Fruit fly (Drosophila melanogaster) whole organism, embryonic: ENCODE data around the gene Ythdc1.

Source experiments
- CG10543 ChIP-seq: fragments of 200-800 bp; sonication (Bioruptor generic); optimal IDR thresholded peaks from 3 replicates; lab custom pipeline; 2017; ENCODE audit warnings: missing biosample characterization, mild to moderate bottlenecking, missing genetic modification characterization, moderate library complexity
- CG11504 ChIP-seq: fragments of 200-800 bp; sonication (Bioruptor generic); optimal IDR thresholded peaks from 3 replicates; lab custom pipeline; 2019; ENCODE audit warnings: missing biosample characterization, mild to moderate bottlenecking, missing genetic modification characterization, moderate library complexity
- CG11560 ChIP-seq: fragments of 200-800 bp; sonication (Bioruptor generic); IDR thresholded peaks from 3 replicates; pipeline ENCODE4 v1.3.6; 2022; ENCODE audit warnings: missing biosample characterization, missing genetic modification characterization
- CG11695 ChIP-seq: fragments of 200-800 bp; sonication (Bioruptor generic); IDR thresholded peaks from 3 replicates; pipeline ENCODE4 v1.3.6; 2022; ENCODE audit warnings: missing biosample characterization, missing genetic modification characterization
- CG11696 ChIP-seq: fragments of 200-800 bp; sonication (Bioruptor generic); IDR thresholded peaks from 2 replicates; pipeline ENCODE4 v1.3.6; 2022; ENCODE audit warnings: missing biosample characterization, missing genetic modification characterization
- CG12391 ChIP-seq: fragments of 200-800 bp; sonication (Bioruptor generic); optimal IDR thresholded peaks from 3 replicates; lab custom pipeline; 2018; ENCODE audit warnings: missing biosample characterization, mild to moderate bottlenecking, missing genetic modification characterization, moderate library complexity
- CG14860 ChIP-seq: fragments of 200-800 bp; sonication (Bioruptor generic); IDR thresholded peaks from 3 replicates; pipeline ENCODE4 v1.3.6; 2022; ENCODE audit warnings: missing biosample characterization, missing genetic modification characterization; ENCODE audit not compliant: partially characterized antibody
- CG1647 ChIP-seq: fragments of 200-800 bp; sonication (Bioruptor generic); optimal IDR thresholded peaks from 3 replicates; lab custom pipeline; 2016; ENCODE audit warnings: missing biosample characterization, missing genetic modification characterization
- CG17802 ChIP-seq: fragments of 200-800 bp; sonication (Bioruptor generic); optimal IDR thresholded peaks from 2 replicates; lab custom pipeline; 2018; ENCODE audit warnings: missing biosample characterization, mild to moderate bottlenecking, missing genetic modification characterization, moderate library complexity
- CG18764 ChIP-seq: fragments of 200-800 bp; sonication (Bioruptor generic); optimal IDR thresholded peaks from 3 replicates; lab custom pipeline; 2016; ENCODE audit warnings: missing biosample characterization, missing genetic modification characterization
- CG30431 ChIP-seq: fragments of 200-800 bp; sonication (Bioruptor generic); optimal IDR thresholded peaks from 2 replicates; lab custom pipeline; 2017; ENCODE audit warnings: missing biosample characterization, missing genetic modification characterization
- CG31224 ChIP-seq: fragments of 200-800 bp; sonication (Bioruptor generic); IDR thresholded peaks from 2 replicates; pipeline ENCODE4 v1.3.6; 2022; ENCODE audit warnings: missing biosample characterization, missing genetic modification characterization
- CG32532 ChIP-seq: fragments of 200-800 bp; sonication (Bioruptor generic); IDR thresholded peaks from 2 replicates; pipeline ENCODE4 v1.3.6; 2022; ENCODE audit warnings: missing biosample characterization, missing genetic modification characterization
- CG4282 ChIP-seq: fragments of 200-800 bp; sonication (Bioruptor generic); optimal IDR thresholded peaks from 2 replicates; lab custom pipeline; 2016; ENCODE audit warnings: missing biosample characterization, missing genetic modification characterization
- CG4730 ChIP-seq: fragments of 200-800 bp; sonication (Bioruptor generic); IDR thresholded peaks from 2 replicates; pipeline ENCODE4 v1.3.6; 2022; ENCODE audit warnings: missing biosample characterization, missing genetic modification characterization
- CG4854 ChIP-seq: fragments of 200-800 bp; sonication (Bioruptor generic); optimal IDR thresholded peaks from 2 replicates; lab custom pipeline; 2016; ENCODE audit warnings: missing biosample characterization, missing genetic modification characterization, inconsistent platforms
- CG5180 ChIP-seq: fragments of 200-800 bp; sonication (Bioruptor generic); optimal IDR thresholded peaks from 3 replicates; lab custom pipeline; 2017; ENCODE audit warnings: missing biosample characterization, missing genetic modification characterization, mild to moderate bottlenecking, moderate library complexity, missing genetic modification reagents
- CG6683 ChIP-seq: fragments of 200-800 bp; sonication (Bioruptor generic); optimal IDR thresholded peaks from 2 replicates; lab custom pipeline; 2017; ENCODE audit warnings: missing biosample characterization, mild to moderate bottlenecking, missing genetic modification characterization, missing genetic modification reagents
- CG6813 ChIP-seq: fragments of 200-800 bp; sonication (Bioruptor generic); optimal IDR thresholded peaks from 2 replicates; lab custom pipeline; 2017; ENCODE audit warnings: missing biosample characterization, missing genetic modification characterization, mild to moderate bottlenecking, moderate library complexity, missing genetic modification reagents
- Chrac-16 ChIP-seq: fragments of 200-800 bp; sonication (Bioruptor generic); optimal IDR thresholded peaks from 3 replicates; lab custom pipeline; 2016; ENCODE audit warnings: missing biosample characterization, missing genetic modification characterization
- Fer3 ChIP-seq: fragments of 200-800 bp; sonication (Bioruptor generic); optimal IDR thresholded peaks from 2 replicates; lab custom pipeline; 2018; ENCODE audit warnings: missing biosample characterization, mild to moderate bottlenecking, missing genetic modification characterization, moderate library complexity
- H2.0 ChIP-seq: fragments of 200-800 bp; sonication (Bioruptor generic); IDR thresholded peaks from 2 replicates; pipeline ENCODE4 v1.3.6; 2022; ENCODE audit warnings: missing biosample characterization, missing genetic modification characterization
- Hr3 ChIP-seq: fragments of 200-800 bp; sonication (Bioruptor generic); optimal IDR thresholded peaks from 3 replicates; lab custom pipeline; 2016; ENCODE audit warnings: missing biosample characterization, missing genetic modification characterization
- Lhr ChIP-seq: fragments of 200-800 bp; sonication (Bioruptor generic); optimal IDR thresholded peaks from 3 replicates; lab custom pipeline; 2017; ENCODE audit warnings: mild to moderate bottlenecking, missing biosample characterization, missing genetic modification reagents, missing genetic modification characterization
- Med ChIP-seq: fragments of 200-800 bp; sonication (Bioruptor generic); peaks from one replicate; lab custom pipeline; 2016; ENCODE audit warnings: missing biosample characterization, missing genetic modification characterization, mild to moderate bottlenecking, inconsistent platforms, moderate library complexity
- Meics ChIP-seq: fragments of 200-800 bp; sonication (Bioruptor generic); optimal IDR thresholded peaks from 2 replicates; lab custom pipeline; 2017; ENCODE audit warnings: missing biosample characterization, mild to moderate bottlenecking, missing genetic modification characterization
- NFAT ChIP-seq: fragments of 200-800 bp; sonication (Bioruptor generic); IDR thresholded peaks from 2 replicates; pipeline ENCODE4 v1.3.6; 2022; ENCODE audit warnings: missing biosample characterization, missing genetic modification characterization
- PHDP ChIP-seq: fragments of 200-800 bp; sonication (Bioruptor generic); optimal IDR thresholded peaks from 3 replicates; lab custom pipeline; 2018; ENCODE audit warnings: missing biosample characterization, mild to moderate bottlenecking, missing genetic modification characterization, moderate library complexity
- Ptx1 ChIP-seq: fragments of 200-800 bp; sonication (Bioruptor generic); IDR thresholded peaks from 2 replicates; pipeline ENCODE4 v1.3.6; 2022; ENCODE audit warnings: missing biosample characterization, missing genetic modification characterization
- Rfx ChIP-seq: fragments of 200-800 bp; sonication (Bioruptor generic); IDR thresholded peaks from 2 replicates; pipeline ENCODE4 v1.3.6; 2022; ENCODE audit warnings: missing biosample characterization, missing genetic modification characterization
- Sox102F ChIP-seq: fragments of 200-800 bp; sonication (Bioruptor generic); optimal IDR thresholded peaks from 2 replicates; lab custom pipeline; 2018; ENCODE audit warnings: missing biosample characterization, mild to moderate bottlenecking, missing genetic modification characterization, moderate library complexity
- Xrp1 ChIP-seq: fragments of 200-800 bp; sonication (Bioruptor generic); IDR thresholded peaks from 2 replicates; pipeline ENCODE4 v1.3.6; 2022; ENCODE audit warnings: missing biosample characterization, missing genetic modification characterization
- dysf ChIP-seq: fragments of 200-800 bp; sonication (Bioruptor generic); IDR thresholded peaks from 3 replicates; pipeline ENCODE4 v1.3.6; 2022; ENCODE audit warnings: missing biosample characterization, missing genetic modification characterization
- ems ChIP-seq: fragments of 200-800 bp; sonication (Bioruptor generic); optimal IDR thresholded peaks from 3 replicates; lab custom pipeline; 2016; ENCODE audit warnings: missing biosample characterization, missing genetic modification characterization
- gem ChIP-seq: fragments of 200-800 bp; sonication (Bioruptor generic); optimal IDR thresholded peaks from 2 replicates; lab custom pipeline; 2019; ENCODE audit warnings: missing biosample characterization, mild to moderate bottlenecking, missing genetic modification characterization, moderate library complexity
- grau ChIP-seq: fragments of 200-800 bp; optimal IDR thresholded peaks from 3 replicates; lab custom pipeline; 2019; ENCODE audit warnings: missing biosample characterization, mild to moderate bottlenecking, missing genetic modification characterization, moderate library complexity
- inv ChIP-seq: fragments of 200-800 bp; sonication (Bioruptor generic); IDR thresholded peaks from 2 replicates; pipeline ENCODE4 v1.3.6; 2022; ENCODE audit warnings: missing biosample characterization, missing genetic modification characterization; ENCODE audit not compliant: partially characterized antibody
- lab ChIP-seq: fragments of 200-800 bp; sonication (Bioruptor generic); optimal IDR thresholded peaks from 3 replicates; lab custom pipeline; 2017; ENCODE audit warnings: missing biosample characterization, missing genetic modification characterization, mild to moderate bottlenecking, moderate library complexity, missing genetic modification reagents
- lmd ChIP-seq: fragments of 200-800 bp; sonication (Bioruptor generic); IDR thresholded peaks from 2 replicates; pipeline ENCODE4 v1.3.6; 2022; ENCODE audit warnings: missing biosample characterization, missing genetic modification characterization
- peb ChIP-seq: fragments of 200-800 bp; sonication (Bioruptor generic); IDR thresholded peaks from 2 replicates; pipeline ENCODE4 v1.3.6; 2022; ENCODE audit warnings: missing biosample characterization, missing genetic modification characterization
- prd ChIP-seq, 3 experiments: fragments of >200 bp in 2 of 3; fragments of 200-800 bp in 1 of 3; sonication (Bioruptor generic) in 1 of 3; optimal IDR thresholded peaks in 2 of 3; IDR thresholded peaks in 1 of 3; 2 replicates in 2 of 3; 3 replicates in 1 of 3; pipeline versions ENCODE4 v1.3.6 to Lab custom; 2017 to 2022; ENCODE audit warnings: missing biosample characterization in 1 of 3, missing genetic modification characterization in 1 of 3
- ranshi ChIP-seq: fragments of 200-800 bp; sonication (Bioruptor generic); IDR thresholded peaks from 2 replicates; pipeline ENCODE4 v1.3.6; 2022; ENCODE audit warnings: missing biosample characterization, missing genetic modification characterization
- sens ChIP-seq: fragments of 200-800 bp; sonication (Bioruptor generic); peaks from one replicate; lab custom pipeline; 2016; ENCODE audit warnings: missing biosample characterization, missing genetic modification characterization
- slou ChIP-seq: fragments of 200-800 bp; sonication (Bioruptor generic); optimal IDR thresholded peaks from 3 replicates; lab custom pipeline; 2016; ENCODE audit warnings: missing biosample characterization, missing genetic modification characterization
- sr ChIP-seq: fragments of 200-800 bp; sonication (Bioruptor generic); IDR thresholded peaks from 3 replicates; pipeline ENCODE4 v1.3.6; 2022; ENCODE audit warnings: missing biosample characterization, missing genetic modification characterization
- stc ChIP-seq: fragments of 200-800 bp; sonication (Bioruptor generic); IDR thresholded peaks from 2 replicates; pipeline ENCODE4 v1.3.6; 2022; ENCODE audit warnings: missing biosample characterization, missing genetic modification characterization
- unpg ChIP-seq: fragments of 200-800 bp; sonication (Bioruptor generic); optimal IDR thresholded peaks from 3 replicates; lab custom pipeline; 2018; ENCODE audit warnings: missing biosample characterization, mild to moderate bottlenecking, missing genetic modification characterization, moderate library complexity
- wdn ChIP-seq: fragments of 200-800 bp; sonication (Bioruptor generic); IDR thresholded peaks from 2 replicates; pipeline ENCODE4 v1.3.6; 2022; ENCODE audit warnings: missing biosample characterization, missing genetic modification characterization

Ythdc1 gene

DNA sequence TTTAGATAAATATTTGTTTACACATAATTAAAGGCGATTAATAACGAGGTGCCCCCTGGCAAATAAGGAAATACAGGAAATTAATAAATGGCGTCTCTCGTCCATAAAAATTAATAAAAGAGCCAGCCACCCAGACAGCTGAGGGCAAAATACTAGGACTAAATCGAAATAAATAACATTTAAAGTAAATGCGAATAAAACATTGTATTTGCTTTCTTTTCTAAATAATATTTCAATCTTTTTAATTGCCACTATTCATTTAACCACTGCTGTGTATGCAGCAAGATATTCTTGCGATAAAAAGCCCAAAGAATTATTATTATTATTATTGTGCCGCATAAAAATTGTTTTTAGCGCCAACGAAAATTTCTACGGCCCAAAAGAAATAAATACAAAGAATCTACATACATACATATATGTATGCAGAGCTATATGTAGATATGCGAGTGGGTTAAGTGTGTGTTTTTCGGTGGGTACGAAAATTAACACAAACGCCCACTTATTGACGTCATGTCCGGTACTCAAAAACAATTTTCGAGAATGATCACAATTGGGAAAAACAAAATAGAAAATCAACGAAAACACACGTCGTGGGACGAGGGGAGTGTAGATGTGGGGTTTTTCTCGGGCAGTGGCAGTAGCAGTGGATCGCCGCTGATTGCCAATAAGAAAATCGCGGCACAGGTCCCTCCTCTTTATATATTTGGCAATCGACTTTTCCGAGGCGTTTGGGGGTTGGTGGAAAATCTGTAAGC lies 32.5 kb upstream of the Ythdc1 start (continued):
- TF ChIP-seq Lhr (GFP tag; lab: Kevin White, UChicago) = no peak
- peak; percentile 3 for TF ChIP-seq CG11504
- TF ChIP-seq lab (GFP tag; lab: Kevin White, UChicago) = peak; percentile 26
- TF ChIP-seq dysf (GFP tag; lab: Robert Waterston, UW) = peak; percentile 23; the same call in 1 of the 3 replicates
- TF ChIP-seq Sox102F (GFP tag; lab: Kevin White, UChicago) = peak; percentile 13
- peak; percentile 30; the same call in 1 of the 2 replicates for TF ChIP-seq Rfx
- no peak for TF ChIP-seq slou (GFP tag; lab: Kevin White, UChicago)
- TF ChIP-seq CG32532 = peak; percentile 20; the same call in 1 of the 2 replicates
- peak; percentile 30 for TF ChIP-seq PHDP (tag; lab: Kevin White, UChicago)
- TF ChIP-seq CG31224 (GFP tag; lab: Robert Waterston, UW) = peak; percentile 26; the same call in 1 of the 2 replicates
- peak; percentile 58 for TF ChIP-seq sens (GFP tag; lab: Kevin White, UChicago)
- TF ChIP-seq grau (tag; lab: Kevin White, UChicago) = no peak
- no peak for TF ChIP-seq peb (GFP tag; lab: Robert Waterston, UW)
- TF ChIP-seq Meics (GFP tag; lab: Kevin White, UChicago) = peak; percentile 29
- TF ChIP-seq wdn = no peak
- TF ChIP-seq Fer3 = peak; percentile 6
- peak; percentile 70 for TF ChIP-seq Med (GFP tag; lab: Kevin White, UChicago)
- TF ChIP-seq Xrp1 (GFP tag; lab: Robert Waterston, UW) = peak; percentile 33; the same call in 1 of the 2 replicates
- TF ChIP-seq CG30431 = no peak
- TF ChIP-seq unpg = peak; percentile 11
- no peak for TF ChIP-seq Hr3 (GFP tag; lab: Kevin White, UChicago)
- no peak for TF ChIP-seq CG4730 (GFP tag; lab: Robert Waterston, UW)
- no peak for TF ChIP-seq ems (GFP tag; lab: Kevin White, UChicago)
- TF ChIP-seq CG11560 = no peak
- TF ChIP-seq CG10543 (GFP tag; lab: Kevin White, UChicago) = no peak
- TF ChIP-seq CG5180 (GFP tag; lab: Kevin White, UChicago) = no peak
- TF ChIP-seq CG11695 (GFP tag; lab: Robert Waterston, UW) = peak; percentile 51; the same call in 1 of the 3 replicates
- TF ChIP-seq H2.0 (GFP tag; lab: Robert Waterston, UW) = peak; percentile 21; the same call in 1 of the 2 replicates
- TF ChIP-seq CG4854 (GFP tag; lab: Kevin White, UChicago) = no peak
- no peak for TF ChIP-seq CG6683 (GFP tag; lab: Kevin White, UChicago)
- no peak for TF ChIP-seq prd (optimal IDR thresholded peaks at IDR 0.05; lab: Kevin White, UChicago)
- TF ChIP-seq prd (GFP tag; IDR thresholded peaks at IDR 0.05; lab: Robert Waterston, UW) = 0 out of 3 replicates have a peak, but pooled peaks have one; percentile 10
- TF ChIP-seq CG18764 (GFP tag; lab: Kevin White, UChicago) = no peak
- no peak for TF ChIP-seq Chrac-16 (GFP tag; lab: Kevin White, UChicago)
- TF ChIP-seq CG6813 (GFP tag; lab: Kevin White, UChicago) = no peak
- TF ChIP-seq Ptx1 (GFP tag; lab: Robert Waterston, UW) = 0 out of 2 replicates have a peak, but pooled peaks have one; percentile 33
- no peak for TF ChIP-seq lmd (GFP tag; lab: Robert Waterston, UW)
- no peak for TF ChIP-seq CG1647
- TF ChIP-seq stc (GFP tag; lab: Robert Waterston, UW) = 0 out of 2 replicates have a peak, but pooled peaks have one; percentile 37
- peak; percentile 66; the same call in 2 of the 3 replicates for TF ChIP-seq sr
- TF ChIP-seq CG11696 (GFP tag; lab: Robert Waterston, UW) = peak; percentile 73
- TF ChIP-seq CG14860 = no peak
- TF ChIP-seq CG17802 (tag; lab: Kevin White, UChicago) = no peak
- TF ChIP-seq NFAT (GFP tag; lab: Robert Waterston, UW) = peak; percentile 23; the same call in 1 of the 2 replicates
- TF ChIP-seq ranshi = 0 out of 2 replicates have a peak, but pooled peaks have one; percentile 12
- TF ChIP-seq inv (GFP tag; lab: Robert Waterston, UW) = no peak
- no peak for TF ChIP-seq CG12391 (tag; lab: Kevin White, UChicago)
- TF ChIP-seq CG4282 (GFP tag; lab: Kevin White, UChicago) = no peak
- TF ChIP-seq gem = peak; percentile 34
